Worm (Caenorhabditis elegans) whole organism, L4 larva: ENCODE data around the gene sas-4.
A peak's percentile ranks its signal among the peaks of the same experiment; 100 is the strongest.

ENCODE experiments used
- hlh-30 ChIP-seq: sonication (generic microtip); optimal IDR thresholded peaks from 2 replicates; lab custom pipeline; 2017; ENCODE audit warnings: antibody characterized with exemption, mild to moderate bottlenecking, missing genetic modification characterization, missing compliant biosample characterization; ENCODE audit not compliant: insufficient read depth
- lin-39 ChIP-seq: fragments of 150-350 bp; optimal IDR thresholded peaks from 2 replicates; lab custom pipeline; 2014; ENCODE audit warnings: missing biosample characterization, missing genetic modification reagents, missing genetic modification characterization
- mep-1 ChIP-seq: fragments of 150-350 bp; sonication (generic microtip); optimal IDR thresholded peaks from 3 replicates; lab custom pipeline; 2014; ENCODE audit warnings: missing biosample characterization, missing genetic modification characterization
- nhr-11 ChIP-seq: fragments of 150-350 bp; optimal IDR thresholded peaks from 2 replicates; lab custom pipeline; 2014; ENCODE audit warnings: missing biosample characterization, missing genetic modification characterization
- nhr-237 ChIP-seq: sonication (generic microtip); optimal IDR thresholded peaks from 2 replicates; lab custom pipeline; 2017; ENCODE audit warnings: missing biosample characterization, missing genetic modification characterization
- nhr-28 ChIP-seq: fragments of 150-350 bp; optimal IDR thresholded peaks from 2 replicates; lab custom pipeline; 2014; ENCODE audit warnings: missing biosample characterization, missing genetic modification characterization
- nhr-77 ChIP-seq: fragments of 150-350 bp; optimal IDR thresholded peaks from 2 replicates; lab custom pipeline; 2014; ENCODE audit warnings: missing biosample characterization, missing genetic modification characterization
- set-16 ChIP-seq: fragments of 200-800 bp; sonication (Bioruptor generic); IDR thresholded peaks from 2 replicates; pipeline ENCODE4 v1.3.6; 2022; ENCODE audit warnings: missing genetic modification reagents, missing genetic modification characterization, missing compliant biosample characterization
- snpc-4 ChIP-seq: fragments of 150-350 bp; optimal IDR thresholded peaks from 2 replicates; lab custom pipeline; 2014; ENCODE audit warnings: missing biosample characterization, missing genetic modification characterization
- unc-130 ChIP-seq: sonication (generic microtip); optimal IDR thresholded peaks from 2 replicates; lab custom pipeline; 2016; ENCODE audit warnings: missing genetic modification reagents, missing genetic modification characterization, missing compliant biosample characterization
- unc-39 ChIP-seq: sonication (generic microtip); optimal IDR thresholded peaks from 2 replicates; lab custom pipeline; 2017; ENCODE audit warnings: missing biosample characterization, missing genetic modification characterization
- unc-62 ChIP-seq, 3 experiments: fragments of 150-350 bp in 1 of 3; sonication (generic microtip); optimal IDR thresholded peaks in 2 of 3; peaks in 1 of 3; 1 replicate in 1 of 3; 2 replicates in 2 of 3; lab custom pipeline; 2014 to 2017; ENCODE audit warnings: missing biosample characterization in 3 of 3, missing genetic modification characterization in 3 of 3, missing genetic modification reagents in 3 of 3, missing genotype in 1 of 3
- ztf-11 ChIP-seq: fragments of 150-350 bp; optimal IDR thresholded peaks from 2 replicates; lab custom pipeline; 2014; ENCODE audit warnings: missing biosample characterization, missing genetic modification characterization

DNA sequence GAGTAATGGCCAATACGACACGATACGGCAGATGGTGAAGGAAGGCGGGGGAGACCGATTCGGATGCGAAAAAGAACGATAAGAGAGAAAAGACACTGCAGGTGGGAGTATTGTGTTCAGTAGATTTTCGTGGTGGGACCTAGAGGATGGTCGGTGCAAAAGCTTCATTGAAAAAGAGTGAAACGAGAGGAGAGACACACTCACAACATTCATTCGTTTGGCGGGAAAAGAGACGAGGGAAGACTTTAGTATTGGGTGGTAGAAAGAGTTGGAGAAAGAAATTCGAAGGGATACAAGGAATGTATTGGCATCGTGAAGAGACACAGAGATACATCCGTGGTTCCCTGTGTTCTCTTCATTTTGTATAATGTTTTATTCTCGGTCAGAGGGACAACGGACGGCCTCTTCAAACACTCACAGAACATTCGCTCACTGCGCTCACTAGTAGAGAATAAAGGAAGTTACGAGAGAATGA lies 38.1 kb upstream of the sas-4 start:
- peak; percentile 58 for TF ChIP-seq nhr-77 (tag; lab: Kevin White, UChicago)
- no peak for TF ChIP-seq nhr-237
- peak; percentile 86 for TF ChIP-seq nhr-11 (tag; lab: Kevin White, UChicago)
- TF ChIP-seq unc-130 = no peak
- peak; percentile 68 for TF ChIP-seq hlh-30 (tag; lab: Kevin White, UChicago)
- peak; percentile 92 for TF ChIP-seq mep-1 (tag; lab: Kevin White, UChicago)
- no peak for TF ChIP-seq snpc-4 (tag; lab: Kevin White, UChicago)
- TF ChIP-seq unc-62 (GFP tag; optimal IDR thresholded peaks at IDR 0.05 in 1 of 2; lab: Kevin White, UChicago) = no peak
- TF ChIP-seq unc-62 (tag; optimal IDR thresholded peaks at IDR 0.05; lab: Kevin White, UChicago) = no peak
- TF ChIP-seq unc-39 = no peak
- TF ChIP-seq nhr-28 (tag; lab: Kevin White, UChicago) = peak; percentile 66
- no peak for TF ChIP-seq ztf-11 (tag; lab: Kevin White, UChicago)
- TF ChIP-seq lin-39 = no peak
- TF ChIP-seq set-16 (GFP tag; lab: Robert Waterston, UW) = no peak
